Fruit fly (Drosophila melanogaster): Measurements from ENCODE around the gene CG11854.
A peak's percentile ranks its signal among the peaks of the same experiment; 100 is the strongest.

The CG11854 gene

DNA sequence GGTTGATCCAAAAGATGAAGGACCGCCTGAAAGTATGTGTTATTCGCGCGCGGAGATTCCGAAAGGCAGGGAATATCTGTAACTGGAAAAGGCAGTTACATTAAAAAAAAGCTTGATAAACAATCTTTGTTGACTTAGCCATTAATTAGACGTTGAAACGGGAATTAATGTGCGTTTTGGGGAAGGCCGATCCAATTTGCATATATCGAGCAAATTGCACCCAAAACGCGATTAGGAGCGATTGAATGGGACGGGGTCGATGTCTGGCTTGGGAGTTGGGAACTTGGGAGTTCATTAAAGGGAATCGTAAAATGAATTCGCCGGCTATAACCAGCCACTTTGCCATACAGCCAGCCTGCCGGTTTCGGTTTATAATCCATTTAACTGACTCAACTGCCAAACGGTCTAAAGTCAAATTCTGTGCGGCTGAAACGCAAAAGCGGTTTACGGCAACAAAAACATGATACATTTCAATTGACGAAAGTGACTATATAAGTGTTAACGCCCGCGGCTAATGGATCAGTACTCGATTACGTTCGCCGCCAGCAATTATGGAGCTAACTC, at the start of gene CG11854:
TSS of gene CG11854 (plus strand) at position 514 of the 564 bp plus-strand sequence.
- TF ChIP-seq CG8478 (optimal IDR thresholded peaks at IDR 0.05) = no peak
- no peak for TF ChIP-seq CTCF (optimal IDR thresholded peaks at IDR 0.05)

DNA sequence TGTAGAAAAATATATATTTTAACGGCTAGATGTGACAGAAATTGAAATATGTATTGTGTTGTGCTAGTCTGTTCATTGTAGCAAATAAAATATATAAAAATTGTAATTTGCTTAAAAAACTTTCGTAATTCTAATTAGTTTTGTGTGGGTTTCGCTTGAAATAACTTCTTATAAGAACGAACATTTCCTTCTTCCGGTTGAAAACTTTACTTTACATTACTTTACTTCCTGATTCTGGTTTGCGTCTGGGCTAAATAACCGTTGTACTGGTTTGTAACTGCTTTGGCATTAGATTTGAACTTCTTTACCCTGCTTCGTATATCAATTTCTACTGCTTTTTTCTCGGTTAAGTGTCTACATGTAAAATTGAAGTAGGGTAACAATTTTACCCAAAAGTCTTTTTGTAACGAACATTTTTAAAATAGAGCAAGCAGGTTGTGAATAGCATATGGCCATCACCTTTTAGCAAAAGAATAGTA, 48.1 kb upstream of the CG11854 start, which contains the start of gene lobo:
TSS of gene lobo (minus strand) at position 51 of the 479 bp plus-strand sequence.
- peak; percentile 77 to 83 for TF ChIP-seq CTCF (optimal IDR thresholded peaks at IDR 0.05)
- no peak for TF ChIP-seq CG8478 (optimal IDR thresholded peaks at IDR 0.05)

DNA sequence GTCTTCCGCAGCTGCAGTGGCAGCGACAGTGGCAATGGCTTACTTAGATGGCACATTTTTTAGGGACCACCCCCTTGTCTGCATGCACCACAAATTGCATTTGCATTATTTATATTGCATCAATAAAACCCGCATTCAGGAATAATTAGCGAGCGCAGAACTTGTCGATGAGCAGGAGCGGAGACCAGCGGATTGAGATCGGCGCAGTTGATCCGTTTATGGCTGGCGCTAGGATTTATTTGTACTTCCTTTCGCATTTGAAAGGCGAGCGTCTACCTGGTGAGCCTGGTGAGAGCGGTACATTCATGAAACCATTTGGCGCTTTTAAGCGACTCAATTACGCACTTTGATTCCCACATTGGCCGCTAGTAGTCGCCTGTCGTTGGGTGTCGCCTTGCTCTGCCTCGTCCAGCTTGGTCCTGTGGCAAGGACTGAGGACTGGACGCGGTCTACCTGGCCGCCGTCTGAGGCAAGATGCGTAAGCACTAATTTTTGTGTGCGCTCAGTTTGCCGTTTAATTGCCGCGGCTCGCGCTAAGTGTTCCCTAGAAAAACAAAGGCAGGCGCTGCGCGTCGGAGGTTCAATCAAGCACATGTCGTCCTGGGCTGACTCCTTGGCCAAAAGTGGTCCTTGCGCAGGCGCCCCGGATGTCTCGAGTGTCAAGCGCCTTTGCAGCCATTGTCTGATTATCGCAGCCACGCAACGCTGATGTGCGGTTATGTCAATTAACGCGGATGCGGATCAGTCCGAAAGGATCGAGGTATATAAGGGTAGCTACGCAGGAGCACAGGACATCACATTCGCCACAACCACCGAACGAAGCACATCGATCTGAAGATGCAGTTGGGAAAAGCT, 46.9 kb upstream of the CG11854 start, which contains the start of gene CG13653:
TSS of gene CG13653 (plus strand) at position 805 of the 855 bp plus-strand sequence.
- TF ChIP-seq CTCF (optimal IDR thresholded peaks at IDR 0.05) = peak in 1 of 2 experiments; percentile 13
- TF ChIP-seq CG8478 (optimal IDR thresholded peaks at IDR 0.05) = no peak

DNA sequence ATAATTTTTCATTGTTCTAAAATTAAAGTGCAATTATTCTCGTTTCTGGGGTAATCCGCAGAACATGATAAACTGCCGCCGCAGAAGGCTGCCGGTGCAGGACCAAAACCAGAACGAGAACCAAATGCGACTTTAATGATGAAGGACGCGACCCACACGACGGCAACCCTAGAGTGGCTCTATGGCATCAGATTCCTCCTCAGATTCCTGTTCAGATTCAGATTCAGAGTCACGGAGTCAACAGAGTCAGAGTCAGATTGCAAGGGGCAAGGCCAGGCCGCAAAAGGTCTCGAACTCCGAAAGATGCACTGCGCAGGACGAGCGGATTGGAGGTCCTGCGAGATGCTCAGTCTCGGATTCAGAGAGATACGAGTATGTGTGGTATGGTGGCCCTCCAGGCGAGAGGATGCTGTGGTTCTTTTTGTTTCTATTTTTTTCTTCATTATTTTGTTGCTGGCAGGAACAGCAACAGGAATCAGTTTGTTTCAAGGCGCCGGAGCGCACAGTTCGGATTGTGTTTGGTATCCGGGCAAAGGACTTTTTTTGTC, 42.4 kb upstream of the CG11854 start, which contains the start of gene CG13654:
TSS of gene CG13654 (plus strand) at position 498 of the 548 bp plus-strand sequence.
- no peak for TF ChIP-seq CG8478 (optimal IDR thresholded peaks at IDR 0.05)
- TF ChIP-seq CTCF (optimal IDR thresholded peaks at IDR 0.05) = no peak

DNA sequence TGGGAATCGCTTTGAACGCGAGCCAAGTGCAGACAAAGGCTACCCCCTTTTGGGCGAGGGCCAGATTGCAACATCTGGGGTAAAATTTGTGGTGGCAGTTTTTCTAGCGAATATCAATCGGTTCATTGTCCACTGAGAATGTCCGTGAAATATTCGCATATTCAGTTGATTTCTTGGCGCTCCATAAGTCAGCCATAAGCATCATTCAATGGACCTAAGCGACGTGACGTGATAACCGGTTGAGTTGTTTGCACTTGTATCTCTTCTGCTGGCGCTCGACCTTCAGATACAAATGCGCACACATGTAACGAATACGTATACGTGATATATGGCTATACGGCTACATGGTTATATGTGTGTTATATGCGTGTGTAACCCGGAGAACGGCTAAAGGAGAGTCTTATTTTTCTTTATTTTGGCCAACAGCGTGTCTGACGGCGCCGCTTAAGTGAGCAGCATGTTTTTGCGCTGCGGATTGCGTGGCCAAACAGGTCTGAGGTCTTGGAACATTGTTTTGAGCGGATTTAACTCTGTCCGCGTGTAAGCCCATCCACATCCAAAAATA, 36.3 kb upstream of the CG11854 start:
- TF ChIP-seq CG8478 (optimal IDR thresholded peaks at IDR 0.05) = no peak
- TF ChIP-seq CTCF (optimal IDR thresholded peaks at IDR 0.05) = no peak

DNA sequence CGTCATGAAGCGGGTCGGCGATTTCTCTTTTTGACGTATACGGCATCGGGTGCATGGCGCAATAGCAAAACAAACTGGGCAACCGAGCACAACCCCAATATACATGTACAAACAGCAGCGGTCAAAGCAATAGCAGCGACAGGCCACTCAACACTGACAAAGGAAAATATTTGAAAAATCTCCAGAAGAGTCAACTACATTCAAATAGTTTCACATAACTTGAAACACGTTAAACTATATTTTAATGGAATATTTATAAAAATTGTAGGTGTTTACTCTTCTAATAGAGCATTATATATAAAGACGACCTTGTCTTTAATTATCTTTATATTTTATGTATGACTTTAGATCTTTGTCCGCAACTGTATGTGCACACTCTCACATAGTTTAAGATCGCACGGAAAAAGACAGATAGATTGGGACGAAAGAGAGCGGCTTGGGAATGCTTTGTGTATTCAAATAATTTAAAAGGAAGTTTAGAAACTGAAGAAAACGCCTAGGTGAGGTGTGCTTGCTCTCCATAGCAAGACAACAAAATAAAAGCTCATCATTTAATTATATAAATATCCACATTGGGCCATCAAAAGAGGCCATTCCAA, 34.3 kb upstream of the CG11854 start:
- TF ChIP-seq CTCF (optimal IDR thresholded peaks at IDR 0.05) (no peak), CG8478 (optimal IDR thresholded peaks at IDR 0.05) (no peak)

DNA sequence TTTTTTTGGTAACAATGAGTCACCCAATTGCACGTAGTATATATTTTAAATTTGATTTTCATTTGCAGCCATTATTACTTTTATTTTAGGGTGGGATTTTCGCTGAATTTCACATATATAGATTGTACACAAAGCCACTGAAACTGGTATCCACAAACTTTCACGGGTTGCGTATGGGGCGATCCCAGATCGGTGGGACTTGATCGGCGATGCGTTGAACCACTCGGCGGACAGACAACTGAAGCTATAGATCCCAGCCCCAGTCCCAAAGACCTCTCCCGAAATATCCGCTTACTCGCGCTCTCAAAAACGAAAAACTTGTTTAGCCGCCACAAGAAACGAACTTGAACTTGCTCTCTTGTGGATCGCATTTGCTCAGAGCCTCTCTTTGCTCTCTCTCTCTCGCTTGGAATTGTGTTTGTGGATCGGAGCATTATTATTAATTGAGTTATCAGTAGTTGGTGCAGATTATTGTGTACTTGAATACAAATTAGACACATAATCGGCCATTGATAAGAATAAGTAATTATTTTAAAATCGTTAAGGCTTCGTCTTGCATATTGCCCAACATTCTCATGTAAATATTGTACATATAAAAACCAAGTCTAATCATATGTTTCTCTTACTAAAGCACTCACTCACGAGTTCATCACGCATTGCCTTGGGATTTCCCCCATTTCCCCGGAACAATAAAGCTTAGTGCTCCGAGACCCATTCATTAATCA, 33.6 kb upstream of the CG11854 start, which contains the start of gene Cad96Ca:
TSS of gene Cad96Ca (minus strand) at position 242 of the 725 bp plus-strand sequence.
- TF ChIP-seq CTCF (optimal IDR thresholded peaks at IDR 0.05) = no peak
- no peak for TF ChIP-seq CG8478 (optimal IDR thresholded peaks at IDR 0.05)

DNA sequence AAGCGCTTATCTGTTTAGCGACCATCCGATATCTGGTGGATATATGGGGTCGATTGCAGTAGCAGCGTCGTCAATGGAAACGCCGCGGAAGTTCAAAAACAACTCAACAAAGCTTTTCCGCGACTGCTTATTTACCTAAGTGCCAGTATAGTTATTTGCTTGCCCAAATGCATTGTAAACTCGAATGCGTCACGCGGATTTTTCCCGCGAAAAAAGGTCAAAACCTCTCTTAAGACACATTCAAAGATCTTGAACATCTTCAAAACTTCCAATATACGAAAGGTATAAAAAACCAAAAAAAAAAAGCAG, 33.1 kb upstream of the CG11854 start:
- TF ChIP-seq CG8478 (optimal IDR thresholded peaks at IDR 0.05) (no peak), CTCF (optimal IDR thresholded peaks at IDR 0.05) (no peak)

DNA sequence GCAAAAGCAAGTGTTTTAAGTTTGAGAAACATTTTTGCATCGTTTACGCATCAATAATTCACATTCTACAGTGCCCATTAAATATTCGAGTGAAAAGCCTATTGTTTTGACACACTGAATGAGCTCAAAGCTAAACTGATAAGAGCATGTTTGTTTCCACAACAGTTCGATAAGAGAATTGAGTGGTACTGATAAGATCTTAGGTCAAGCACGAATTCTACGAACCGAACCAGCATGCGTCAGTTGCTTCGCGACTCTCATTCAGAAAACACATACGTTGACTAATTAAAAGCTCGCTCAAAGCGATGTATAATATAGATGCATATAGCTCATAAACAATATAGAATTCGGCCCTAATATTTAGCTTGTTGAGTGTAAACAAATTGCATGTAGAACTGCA, 32.6 kb upstream of the CG11854 start:
- TF ChIP-seq CG8478 (optimal IDR thresholded peaks at IDR 0.05) (no peak), CTCF (optimal IDR thresholded peaks at IDR 0.05) (no peak)

DNA sequence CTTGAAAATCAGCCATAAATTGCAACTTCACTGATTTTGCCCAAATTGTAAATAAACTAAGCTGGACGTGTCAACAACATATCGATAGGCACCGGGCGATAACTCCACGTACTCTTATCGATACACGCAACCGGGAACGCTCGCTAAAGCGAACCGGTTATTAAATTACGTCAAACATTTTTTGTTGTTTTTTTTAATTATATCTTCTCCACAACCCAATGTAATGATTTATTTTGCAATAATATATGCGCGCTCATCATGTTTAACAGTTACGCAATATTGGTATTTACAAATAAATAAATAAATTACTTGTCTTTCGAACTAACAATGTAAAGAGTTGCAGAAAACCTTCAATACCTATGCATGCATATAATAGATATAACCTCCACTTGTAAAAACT, 26.7 kb upstream of the CG11854 start, which contains the start of gene Saysd1:
TSS of gene Saysd1 (minus strand) at position 66 of the 400 bp plus-strand sequence.
- TF ChIP-seq CTCF (optimal IDR thresholded peaks at IDR 0.05) (no peak), CG8478 (optimal IDR thresholded peaks at IDR 0.05) (no peak)

DNA sequence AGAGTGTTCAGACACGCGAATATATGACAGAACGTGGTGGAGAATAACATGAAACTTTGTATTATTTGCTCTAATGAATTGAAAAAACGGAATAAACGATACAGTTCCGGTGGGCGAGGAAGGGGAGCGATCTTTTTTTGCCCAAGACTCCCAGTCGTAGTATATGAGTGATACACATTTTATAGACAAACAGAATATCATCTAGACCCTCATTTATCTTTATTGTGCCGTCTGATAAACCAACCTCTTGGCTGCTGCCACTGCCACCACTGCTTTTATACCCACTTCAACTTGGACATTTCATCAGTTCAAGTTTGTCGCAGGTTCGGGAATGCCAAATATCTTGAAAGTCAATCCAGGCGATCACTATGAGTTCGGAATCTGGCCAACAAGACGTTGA, 25.8 kb upstream of the CG11854 start, which contains the start of gene CG31106:
TSS of gene CG31106 (plus strand) at position 301 of the 400 bp plus-strand sequence.
- TF ChIP-seq CG8478 (optimal IDR thresholded peaks at IDR 0.05) (no peak), CTCF (optimal IDR thresholded peaks at IDR 0.05) (no peak)

DNA sequence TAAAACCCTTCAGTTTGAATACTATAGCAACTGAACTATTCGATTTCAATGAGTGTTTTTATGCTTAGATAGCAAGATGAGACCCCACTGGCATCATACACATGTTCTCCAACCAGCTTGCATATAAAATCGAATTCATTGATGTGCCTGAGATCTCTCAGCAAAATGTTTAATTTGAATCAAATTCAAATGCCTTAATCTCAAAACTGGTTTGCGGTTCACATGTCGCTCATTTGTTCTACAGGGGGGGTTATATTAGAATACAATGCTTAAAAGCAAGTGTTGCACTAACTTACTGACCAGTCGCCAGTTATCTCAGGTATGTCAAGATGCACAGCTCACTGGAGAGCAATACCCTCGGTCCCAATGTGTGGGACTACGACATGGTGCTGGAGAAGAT, 22.8 kb upstream of the CG11854 start, which contains the start of gene CG31103:
TSS of gene CG31103 (plus strand) at position 301 of the 400 bp plus-strand sequence.
- TF ChIP-seq CG8478 (optimal IDR thresholded peaks at IDR 0.05) = no peak
- no peak for TF ChIP-seq CTCF (optimal IDR thresholded peaks at IDR 0.05)

DNA sequence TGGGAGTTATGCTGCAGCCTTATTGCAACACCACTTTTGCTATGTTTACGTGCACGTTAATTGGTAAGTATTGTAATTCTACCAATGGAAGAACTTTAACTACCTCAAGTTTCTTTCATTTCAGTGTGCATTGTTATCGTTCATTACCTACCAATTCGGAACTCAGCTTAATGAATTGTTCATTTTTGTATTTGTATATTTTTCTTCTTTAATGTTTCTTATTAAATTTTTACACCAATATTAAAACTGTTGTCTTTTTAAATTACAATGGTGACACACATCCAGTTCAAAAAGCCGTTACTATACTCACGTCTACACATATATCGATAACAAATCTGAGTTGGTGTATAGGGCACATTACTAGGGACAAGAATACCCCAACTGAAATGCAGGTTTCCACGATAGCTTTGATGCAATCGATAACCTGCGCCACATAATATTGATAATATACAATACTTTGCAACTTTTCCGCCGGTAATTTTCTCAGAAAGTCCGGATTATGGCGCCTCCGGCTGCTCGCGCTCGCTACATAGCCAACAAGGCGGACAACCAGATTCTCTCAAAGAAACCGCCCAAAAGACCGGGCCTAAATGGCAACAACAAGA, 20.5 kb upstream of the CG11854 start, which contains the start of gene Alg9:
TSS of gene Alg9 (plus strand) at position 387 of the 605 bp plus-strand sequence.
- TF ChIP-seq CG8478 (optimal IDR thresholded peaks at IDR 0.05) (no peak), CTCF (optimal IDR thresholded peaks at IDR 0.05) (peak in 1 of 2 experiments; percentile 2)
